Worm (Caenorhabditis elegans) whole organism, L2 larva: ENCODE results near the gene dhs-11.

ENCODE experiments used
- ama-1 ChIP-seq: fragments of 150-350 bp; optimal IDR thresholded peaks from 2 replicates; lab custom pipeline; 2018; ENCODE audit warnings: inconsistent platforms
- mdl-1 ChIP-seq, 2 experiments: fragments of 150-350 bp in 1 of 2; sonication (generic microtip) in 1 of 2; optimal IDR thresholded peaks; 2 replicates each; lab custom pipeline; 2017; ENCODE audit warnings: missing biosample characterization in 2 of 2, missing genetic modification characterization in 2 of 2
- nhr-10 ChIP-seq: sonication (generic microtip); optimal IDR thresholded peaks from 2 replicates; lab custom pipeline; 2017; ENCODE audit warnings: missing biosample characterization, missing genetic modification characterization
- skn-1 ChIP-seq: sonication (generic microtip); optimal IDR thresholded peaks from 2 replicates; lab custom pipeline; 2017; ENCODE audit warnings: missing biosample characterization, missing genetic modification characterization
- sma-3 ChIP-seq: sonication (generic microtip); optimal IDR thresholded peaks from 2 replicates; lab custom pipeline; 2016; ENCODE audit warnings: missing genetic modification reagents, missing genetic modification characterization, missing compliant biosample characterization
- snpc-4 ChIP-seq: fragments of 150-350 bp; optimal IDR thresholded peaks from 2 replicates; lab custom pipeline; 2014; ENCODE audit warnings: missing biosample characterization, missing genetic modification characterization
- unc-39 ChIP-seq: fragments of 150-350 bp; optimal IDR thresholded peaks from 2 replicates; lab custom pipeline; 2014; ENCODE audit warnings: missing biosample characterization, missing genetic modification characterization
- ztf-1 ChIP-seq: fragments of 200-800 bp; sonication (Bioruptor generic); conservative IDR thresholded peaks from 2 replicates; pipeline ENCODE4 v1.3.6; 2022; ENCODE audit warnings: missing genetic modification characterization, missing compliant biosample characterization

ce11 chrIII:10636493-10637031 is 6.1 kb downstream of the dhs-11 start:
- TF ChIP-seq snpc-4 (no peak), nhr-10 (tag; lab: Kevin White, UChicago) (no peak), sma-3 (GFP tag; lab: Kevin White, UChicago) (no peak), unc-39 (tag; lab: Kevin White, UChicago) (no peak), skn-1 (tag; lab: Kevin White, UChicago) (no peak), mdl-1 (tag; optimal IDR thresholded peaks at IDR 0.05; lab: Kevin White, UChicago) (no peak), ztf-1 (no peak), ama-1 (lab: Kevin White, UChicago) (no peak)
